Fruit fly (Drosophila melanogaster) whole organism, embryonic: ENCODE results near the gene TfIIA-S.
A peak's percentile ranks its signal among the peaks of the same experiment; 100 is the strongest.

Experiments
- CG10209 ChIP-seq: fragments of 200-800 bp; sonication (Bioruptor generic); optimal IDR thresholded peaks from 3 replicates; lab custom pipeline; 2017; ENCODE audit warnings: missing biosample characterization, mild to moderate bottlenecking, missing genetic modification characterization, missing genetic modification reagents
- CG10321 ChIP-seq: fragments of 200-800 bp; sonication (Bioruptor generic); IDR thresholded peaks from 2 replicates; pipeline ENCODE4 v1.3.6; 2022; ENCODE audit warnings: missing biosample characterization, missing genetic modification characterization
- CG11456 ChIP-seq: fragments of 200-800 bp; sonication (Bioruptor generic); IDR thresholded peaks from 3 replicates; pipeline ENCODE4 v1.3.6; 2022; ENCODE audit warnings: missing biosample characterization, missing genetic modification characterization
- CG1233 ChIP-seq: fragments of 200-800 bp; sonication (Bioruptor generic); optimal IDR thresholded peaks from 4 replicates; lab custom pipeline; 2018; ENCODE audit warnings: missing biosample characterization, mild to moderate bottlenecking, missing genetic modification characterization
- CG13424 ChIP-seq: fragments of 200-800 bp; sonication (Bioruptor generic); optimal IDR thresholded peaks from 2 replicates; lab custom pipeline; 2019; ENCODE audit warnings: missing biosample characterization, mild to moderate bottlenecking, missing genetic modification characterization, moderate library complexity
- CG13894 ChIP-seq: fragments of 200-800 bp; sonication (Bioruptor generic); optimal IDR thresholded peaks from 3 replicates; lab custom pipeline; 2018; ENCODE audit warnings: missing biosample characterization, mild to moderate bottlenecking, missing genetic modification characterization, moderate library complexity
- CG15269 ChIP-seq: fragments of 200-800 bp; sonication (Bioruptor generic); optimal IDR thresholded peaks from 2 replicates; lab custom pipeline; 2018; ENCODE audit warnings: missing biosample characterization, mild to moderate bottlenecking, missing genetic modification characterization, moderate library complexity
- CG15514 ChIP-seq: fragments of 200-800 bp; sonication (Bioruptor generic); optimal IDR thresholded peaks from 3 replicates; lab custom pipeline; 2017; ENCODE audit warnings: missing biosample characterization, missing genetic modification characterization, mild to moderate bottlenecking, moderate library complexity, missing genetic modification reagents
- CG15696 ChIP-seq: fragments of 200-800 bp; sonication (Bioruptor generic); optimal IDR thresholded peaks from 2 replicates; lab custom pipeline; 2019; ENCODE audit warnings: missing biosample characterization, mild to moderate bottlenecking, missing genetic modification characterization, moderate library complexity
- CG16779 ChIP-seq: fragments of 200-800 bp; sonication (Bioruptor generic); IDR thresholded peaks from 2 replicates; pipeline ENCODE4 v1.3.6; 2022; ENCODE audit warnings: missing biosample characterization, missing genetic modification characterization
- CG16863 ChIP-seq: fragments of 200-800 bp; sonication (Bioruptor generic); optimal IDR thresholded peaks from 3 replicates; lab custom pipeline; 2016; ENCODE audit warnings: missing biosample characterization, missing genetic modification characterization
- CG17359 ChIP-seq: fragments of 200-800 bp; sonication (Bioruptor generic); optimal IDR thresholded peaks from 3 replicates; lab custom pipeline; 2018; ENCODE audit warnings: missing biosample characterization, mild to moderate bottlenecking, missing genetic modification characterization, moderate library complexity
- CG17829 ChIP-seq: fragments of 200-800 bp; optimal IDR thresholded peaks from 2 replicates; lab custom pipeline; 2019; ENCODE audit warnings: missing biosample characterization, mild to moderate bottlenecking, missing genetic modification characterization, moderate library complexity
- CG2120 ChIP-seq: fragments of 200-800 bp; sonication (Bioruptor generic); optimal IDR thresholded peaks from 3 replicates; lab custom pipeline; 2016; ENCODE audit warnings: missing biosample characterization, missing genetic modification characterization
- CG32767 ChIP-seq: fragments of 200-800 bp; sonication (Bioruptor generic); IDR thresholded peaks from 2 replicates; pipeline ENCODE4 v1.3.6; 2022; ENCODE audit warnings: missing biosample characterization, missing genetic modification characterization
- CG32772 ChIP-seq: fragments of 200-800 bp; sonication (Bioruptor generic); IDR thresholded peaks from 2 replicates; pipeline ENCODE4 v1.3.6; 2022; ENCODE audit warnings: missing biosample characterization, missing genetic modification characterization
- CG3726 ChIP-seq: fragments of 200-800 bp; sonication (Bioruptor generic); IDR thresholded peaks from 3 replicates; pipeline ENCODE4, ENCODE4 v1.3.6; 2022; ENCODE audit warnings: missing biosample characterization, missing genetic modification characterization
- CG5180 ChIP-seq: fragments of 200-800 bp; sonication (Bioruptor generic); optimal IDR thresholded peaks from 3 replicates; lab custom pipeline; 2017; ENCODE audit warnings: missing biosample characterization, missing genetic modification characterization, mild to moderate bottlenecking, moderate library complexity, missing genetic modification reagents
- CG6175 ChIP-seq: fragments of 200-800 bp; sonication (Bioruptor generic); IDR thresholded peaks from 3 replicates; pipeline ENCODE4 v1.3.6; 2022; ENCODE audit warnings: missing biosample characterization, missing genetic modification characterization
- CG9797 ChIP-seq: fragments of 200-800 bp; sonication (Bioruptor generic); optimal IDR thresholded peaks from 3 replicates; lab custom pipeline; 2018; ENCODE audit warnings: missing biosample characterization, mild to moderate bottlenecking, missing genetic modification characterization
- Deaf1 ChIP-seq: fragments of 200-800 bp; optimal IDR thresholded peaks from 3 replicates; lab custom pipeline; 2019; ENCODE audit warnings: missing biosample characterization, mild to moderate bottlenecking, missing genetic modification characterization, moderate library complexity
- Dp ChIP-seq: fragments of 200-800 bp; sonication (Bioruptor generic); optimal IDR thresholded peaks from 2 replicates; lab custom pipeline; 2018; ENCODE audit warnings: missing biosample characterization, mild to moderate bottlenecking, missing genetic modification characterization, moderate library complexity
- Elba2 ChIP-seq: fragments of 200-800 bp; sonication (Bioruptor generic); optimal IDR thresholded peaks from 3 replicates; lab custom pipeline; 2016; ENCODE audit warnings: missing biosample characterization, missing genetic modification characterization
- Ets65A ChIP-seq: fragments of 200-800 bp; sonication (Bioruptor generic); peaks from one replicate; lab custom pipeline; 2016; ENCODE audit warnings: missing biosample characterization, missing genetic modification characterization
- Fer3 ChIP-seq: fragments of 200-800 bp; sonication (Bioruptor generic); optimal IDR thresholded peaks from 2 replicates; lab custom pipeline; 2018; ENCODE audit warnings: missing biosample characterization, mild to moderate bottlenecking, missing genetic modification characterization, moderate library complexity
- HmgD ChIP-seq: fragments of 200-800 bp; sonication (Bioruptor generic); optimal IDR thresholded peaks from 3 replicates; lab custom pipeline; 2016; ENCODE audit warnings: missing biosample characterization, missing genetic modification characterization
- Mad ChIP-seq: fragments of 200-800 bp; sonication (Bioruptor generic); optimal IDR thresholded peaks from 2 replicates; lab custom pipeline; 2016; ENCODE audit warnings: missing biosample characterization, missing genetic modification characterization
- NK7.1 ChIP-seq: fragments of 200-800 bp; sonication (Bioruptor generic); optimal IDR thresholded peaks from 3 replicates; lab custom pipeline; 2016; ENCODE audit warnings: missing biosample characterization, missing genetic modification characterization
- Nf-YB ChIP-seq: fragments of 200-800 bp; sonication (Bioruptor generic); optimal IDR thresholded peaks from 3 replicates; lab custom pipeline; 2019; ENCODE audit warnings: missing biosample characterization, mild to moderate bottlenecking, missing genetic modification characterization, moderate library complexity
- NfI ChIP-seq: fragments of 200-800 bp; sonication (Bioruptor generic); optimal IDR thresholded peaks from 3 replicates; lab custom pipeline; 2018; ENCODE audit warnings: missing biosample characterization, mild to moderate bottlenecking, missing genetic modification characterization, moderate library complexity
- Trl ChIP-seq, 3 experiments: fragments of >200 bp in 2 of 3; fragments of 200-800 bp in 1 of 3; sonication (Bioruptor generic) in 1 of 3; optimal IDR thresholded peaks; 2 replicates in 1 of 3; 3 replicates in 2 of 3; lab custom pipeline; 2016 to 2017; ENCODE audit warnings: missing biosample characterization in 1 of 3, missing genetic modification characterization in 1 of 3
- br ChIP-seq: fragments of >200 bp; optimal IDR thresholded peaks from 2 replicates; lab custom pipeline; 2017
- danr ChIP-seq: fragments of 200-800 bp; sonication (Bioruptor generic); IDR thresholded peaks from 2 replicates; pipeline ENCODE4 v1.3.6; 2022; ENCODE audit warnings: missing biosample characterization, missing genetic modification characterization
- dysf ChIP-seq: fragments of 200-800 bp; sonication (Bioruptor generic); IDR thresholded peaks from 3 replicates; pipeline ENCODE4 v1.3.6; 2022; ENCODE audit warnings: missing biosample characterization, missing genetic modification characterization
- emc ChIP-seq: fragments of 200-800 bp; sonication (Bioruptor generic); optimal IDR thresholded peaks from 2 replicates; lab custom pipeline; 2016; ENCODE audit warnings: missing biosample characterization, missing genetic modification characterization
- jigr1 ChIP-seq: fragments of 200-800 bp; sonication (Bioruptor generic); IDR thresholded peaks from 3 replicates; pipeline ENCODE4 v1.3.6; 2022; ENCODE audit warnings: missing biosample characterization, missing genetic modification characterization
- ken ChIP-seq: fragments of 200-800 bp; sonication (Bioruptor generic); IDR thresholded peaks from 3 replicates; pipeline ENCODE4 v1.3.6; 2022; ENCODE audit warnings: missing biosample characterization, missing genetic modification characterization
- odd ChIP-seq: fragments of 200-800 bp; sonication (Bioruptor generic); optimal IDR thresholded peaks from 2 replicates; lab custom pipeline; 2017; ENCODE audit warnings: missing biosample characterization, mild to moderate bottlenecking, missing genetic modification characterization
- pb ChIP-seq: fragments of 200-800 bp; sonication (Bioruptor generic); optimal IDR thresholded peaks from 3 replicates; lab custom pipeline; 2016; ENCODE audit warnings: missing biosample characterization, missing genetic modification characterization
- peb ChIP-seq: fragments of 200-800 bp; sonication (Bioruptor generic); IDR thresholded peaks from 2 replicates; pipeline ENCODE4 v1.3.6; 2022; ENCODE audit warnings: missing biosample characterization, missing genetic modification characterization
- pita ChIP-seq: fragments of 200-800 bp; sonication (Bioruptor generic); optimal IDR thresholded peaks from 2 replicates; lab custom pipeline; 2017; ENCODE audit warnings: missing biosample characterization, mild to moderate bottlenecking, missing genetic modification characterization
- ro ChIP-seq: fragments of 200-800 bp; sonication (Bioruptor generic); IDR thresholded peaks from 2 replicates; pipeline ENCODE4 v1.3.6; 2022; ENCODE audit warnings: missing biosample characterization, missing genetic modification characterization
- salm ChIP-seq: fragments of 200-800 bp; sonication (Bioruptor generic); optimal IDR thresholded peaks from 2 replicates; lab custom pipeline; 2018; ENCODE audit warnings: missing biosample characterization, mild to moderate bottlenecking, missing genetic modification characterization
- sens ChIP-seq: fragments of 200-800 bp; sonication (Bioruptor generic); peaks from one replicate; lab custom pipeline; 2016; ENCODE audit warnings: missing biosample characterization, missing genetic modification characterization
- slbo ChIP-seq: fragments of 200-800 bp; sonication (Bioruptor generic); IDR thresholded peaks from 2 replicates; pipeline ENCODE4 v1.3.6; 2022; ENCODE audit warnings: missing biosample characterization, missing genetic modification characterization
- so ChIP-seq: fragments of 200-800 bp; sonication (Bioruptor generic); IDR thresholded peaks from 3 replicates; pipeline ENCODE4 v1.3.6; 2022; ENCODE audit warnings: missing biosample characterization, missing genetic modification characterization
- stc ChIP-seq: fragments of 200-800 bp; sonication (Bioruptor generic); IDR thresholded peaks from 2 replicates; pipeline ENCODE4 v1.3.6; 2022; ENCODE audit warnings: missing biosample characterization, missing genetic modification characterization
- unpg ChIP-seq: fragments of 200-800 bp; sonication (Bioruptor generic); optimal IDR thresholded peaks from 3 replicates; lab custom pipeline; 2018; ENCODE audit warnings: missing biosample characterization, mild to moderate bottlenecking, missing genetic modification characterization, moderate library complexity
- vnd ChIP-seq: fragments of 200-800 bp; sonication (Bioruptor generic); IDR thresholded peaks from 3 replicates; pipeline ENCODE4 v1.3.6; 2022; ENCODE audit warnings: missing biosample characterization, missing genetic modification characterization; ENCODE audit not compliant: partially characterized antibody
- zen ChIP-seq: fragments of 200-800 bp; sonication (Bioruptor generic); optimal IDR thresholded peaks from 3 replicates; lab custom pipeline; 2018; ENCODE audit warnings: missing biosample characterization, mild to moderate bottlenecking, missing genetic modification characterization, moderate library complexity

The TfIIA-S gene

dm6 chr3R:23887572-23887971 lies 3.3 kb downstream of the TfIIA-S start (continued):
- TF ChIP-seq HmgD (no peak), CG32772 (GFP tag; lab: Robert Waterston, UW) (no peak), sens (GFP tag; lab: Kevin White, UChicago) (no peak), Elba2 (no peak), Fer3 (tag; lab: Kevin White, UChicago) (peak; percentile 1), CG10209 (GFP tag; lab: Kevin White, UChicago) (no peak), so (GFP tag; lab: Robert Waterston, UW) (no peak), salm (tag; lab: Kevin White, UChicago) (no peak), CG17829 (tag; lab: Kevin White, UChicago) (no peak), odd (GFP tag; lab: Kevin White, UChicago) (no peak), danr (no peak), dysf (GFP tag; lab: Robert Waterston, UW) (0 out of 3 replicates have a peak, but pooled peaks have one; percentile 4), unpg (GFP tag; lab: Kevin White, UChicago) (no peak), stc (GFP tag; lab: Robert Waterston, UW) (peak; percentile 16; the same call in 1 of the 2 replicates)
- TF ChIP-seq, all 482 proteins: peak for 18

dm6 chr3R:23887096-23887421 lies 3.8 kb downstream of the TfIIA-S start:
- TF ChIP-seq Ets65A (GFP tag; lab: Kevin White, UChicago) (no peak), CG5180 (peak; percentile 74), CG16779 (GFP tag; lab: Robert Waterston, UW) (no peak), NK7.1 (GFP tag; lab: Kevin White, UChicago) (peak; percentile 8), CG10321 (GFP tag; lab: Robert Waterston, UW) (peak; percentile 46; the same call in 1 of the 2 replicates), CG1233 (peak; percentile 93), Fer3 (tag; lab: Kevin White, UChicago) (peak; percentile 88), peb (GFP tag; lab: Robert Waterston, UW) (peak; percentile 90), Nf-YB (GFP tag; lab: Kevin White, UChicago) (peak; percentile 80), CG9797 (GFP tag; lab: Kevin White, UChicago) (peak; percentile 16), CG11456 (GFP tag; lab: Robert Waterston, UW) (peak; percentile 81), NfI (peak; percentile 86), CG15269 (tag; lab: Kevin White, UChicago) (peak; percentile 91), CG2120 (GFP tag; lab: Kevin White, UChicago) (peak; percentile 25), CG16863 (peak; percentile 27), zen (tag; lab: Kevin White, UChicago) (peak; percentile 94), ken (GFP tag; lab: Robert Waterston, UW) (peak; percentile 93), CG32767 (peak; percentile 92), Deaf1 (tag; lab: Kevin White, UChicago) (peak; percentile 72), CG15696 (tag; lab: Kevin White, UChicago) (peak; percentile 98), Mad (GFP tag; lab: Kevin White, UChicago) (peak; percentile 45), CG15514 (GFP tag; lab: Kevin White, UChicago) (peak; percentile 58), Dp (GFP tag; lab: Kevin White, UChicago) (no peak), pita (GFP tag; lab: Kevin White, UChicago) (no peak), CG13894 (tag; lab: Kevin White, UChicago) (peak; percentile 38), CG3726 (GFP tag; lab: Robert Waterston, UW) (peak; percentile 88), Trl (optimal IDR thresholded peaks at IDR 0.05; lab: Kevin White, UChicago) (no peak), Trl (GFP tag; optimal IDR thresholded peaks at IDR 0.05; lab: Kevin White, UChicago) (peak; percentile 33), emc (GFP tag; lab: Kevin White, UChicago) (no peak), slbo (GFP tag; lab: Robert Waterston, UW) (peak; percentile 84), CG13424 (tag; lab: Kevin White, UChicago) (peak; percentile 95), vnd (GFP tag; lab: Robert Waterston, UW) (no peak), br (lab: Kevin White, UChicago) (no peak), CG6175 (peak; percentile 58; the same call in 1 of the 3 replicates), ro (GFP tag; lab: Robert Waterston, UW) (peak; percentile 83), pb (GFP tag; lab: Kevin White, UChicago) (no peak), CG17359 (tag; lab: Kevin White, UChicago) (peak; percentile 95), jigr1 (peak; percentile 69; the same call in 2 of the 3 replicates), so (GFP tag; lab: Robert Waterston, UW) (peak; percentile 92)
